Fruit fly (Drosophila melanogaster) whole organism: Measurements from ENCODE around the gene CG13607.

Experiments
- CG8478 ChIP-seq: fragments of >200 bp; optimal IDR thresholded peaks from 2 replicates; lab custom pipeline; 2018; ENCODE audit warnings: inconsistent platforms
- Dll ChIP-seq: fragments of >200 bp; optimal IDR thresholded peaks from 2 replicates; lab custom pipeline; 2017
- EcR ChIP-seq, 2 experiments: fragments of >200 bp; optimal IDR thresholded peaks; 2 replicates each; lab custom pipeline; 2017; ENCODE audit warnings: missing biosample characterization in 2 of 2, missing genetic modification characterization in 2 of 2, missing genetic modification reagents in 2 of 2
- pan ChIP-seq: fragments of >200 bp; optimal IDR thresholded peaks from 2 replicates; lab custom pipeline; 2017
- psq ChIP-seq: fragments of >200 bp; optimal IDR thresholded peaks from 2 replicates; lab custom pipeline; 2017
- usp ChIP-seq: fragments of >200 bp; optimal IDR thresholded peaks from 2 replicates; lab custom pipeline; 2017; ENCODE audit warnings: missing biosample characterization, missing genetic modification characterization, mixed read lengths

CG13607 gene

DNA sequence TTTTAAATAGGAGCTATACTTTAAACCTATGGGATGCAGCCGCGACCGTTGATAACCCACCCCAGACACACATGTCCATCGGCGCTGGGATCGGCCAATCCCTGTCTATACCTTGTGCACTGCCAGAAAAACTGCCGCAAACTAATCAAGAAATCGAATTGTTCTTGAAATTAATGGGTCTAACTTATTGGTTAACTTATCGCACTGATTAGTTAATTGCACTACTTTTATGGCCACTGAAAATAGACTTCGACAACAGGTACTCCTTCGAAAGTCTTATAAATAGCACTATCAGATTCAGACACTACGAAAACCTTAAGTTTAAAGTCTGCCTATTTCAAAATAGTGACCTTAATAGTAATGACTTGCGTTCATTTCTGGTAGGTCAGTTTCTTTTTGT, at the start of gene CG13607:
Gene CG13607 (minus strand): TSS at position 143 of the 400 bp plus-strand sequence.
- TF ChIP-seq Dll (lab: Kevin White, UChicago) (no peak), CG8478 (lab: Kevin White, UChicago) (no peak), pan (lab: Kevin White, UChicago) (no peak), EcR (GFP tag; optimal IDR thresholded peaks at IDR 0.05; lab: Kevin White, UChicago) (no peak), usp (GFP tag; lab: Kevin White, UChicago) (no peak), psq (lab: Kevin White, UChicago) (no peak)

DNA sequence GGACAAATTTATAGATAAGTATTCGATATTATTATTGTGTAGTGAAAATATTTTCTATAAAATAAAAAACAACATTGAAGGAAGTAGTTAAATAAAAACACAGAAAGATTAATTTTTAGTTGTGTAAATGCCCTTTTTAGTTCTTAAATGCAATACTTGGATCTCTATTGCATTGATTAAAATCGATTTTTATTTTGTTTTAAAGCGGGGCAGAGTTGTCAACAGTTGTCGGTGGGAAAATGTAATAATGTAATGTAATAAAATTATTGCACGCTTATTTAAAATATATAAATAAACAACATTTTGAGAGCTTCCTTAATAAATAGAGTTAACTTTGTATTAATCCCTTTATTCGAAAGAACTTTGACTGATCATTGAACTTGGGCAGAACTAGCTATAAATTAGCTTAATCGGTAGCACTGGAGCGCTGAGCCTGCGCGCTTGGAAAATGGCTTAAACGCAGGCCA, 47.5 kb upstream of the CG13607 start, which contains the start of gene Apc2:
Gene Apc2 (plus strand): TSS at position 411 of the 467 bp plus-strand sequence.
- TF ChIP-seq usp (GFP tag; lab: Kevin White, UChicago) (no peak), psq (lab: Kevin White, UChicago) (no peak), EcR (GFP tag; optimal IDR thresholded peaks at IDR 0.05; lab: Kevin White, UChicago) (no peak), pan (lab: Kevin White, UChicago) (no peak), CG8478 (lab: Kevin White, UChicago) (no peak), Dll (lab: Kevin White, UChicago) (no peak)

DNA sequence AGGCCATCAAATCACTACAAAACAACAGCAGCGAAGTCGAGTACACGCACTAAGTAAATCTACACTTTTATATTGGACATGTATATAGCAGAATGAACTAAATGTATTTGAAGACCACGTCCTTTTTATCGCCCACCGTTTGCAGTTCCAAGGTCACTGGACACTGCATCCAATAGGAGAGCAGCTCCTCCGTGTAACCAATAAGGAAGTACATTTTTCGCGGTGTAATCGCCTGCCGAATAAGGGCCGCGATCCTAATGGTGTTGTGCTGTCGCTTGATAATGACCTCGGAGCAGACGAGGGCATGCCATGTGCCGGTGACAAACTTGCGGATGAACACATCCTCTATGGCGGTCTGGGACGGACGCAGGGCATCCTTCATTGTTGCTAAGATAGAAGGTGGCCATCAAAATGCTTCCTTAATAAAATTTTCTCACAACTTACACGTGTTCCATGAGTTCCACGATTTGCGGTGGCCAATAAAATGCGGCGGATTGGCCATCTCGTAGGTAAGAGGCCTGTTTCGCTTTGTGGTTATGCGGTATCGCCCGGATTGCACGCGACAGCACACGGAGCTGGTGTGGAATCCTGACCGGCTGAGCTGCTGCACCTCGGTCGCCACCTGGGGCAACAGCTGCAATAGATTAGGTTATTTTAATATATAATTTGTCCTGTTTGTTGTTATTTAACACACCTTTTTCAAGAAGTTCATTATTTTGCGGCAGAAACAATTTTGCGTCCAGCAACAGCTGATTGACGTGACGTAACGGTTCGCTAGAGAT, 46.8 kb upstream of the CG13607 start, which contains the start of gene mRpS24:
Gene mRpS24 (minus strand): TSS at position 772 of the 782 bp plus-strand sequence.
- TF ChIP-seq EcR (GFP tag; optimal IDR thresholded peaks at IDR 0.05; lab: Kevin White, UChicago): no peak
- TF ChIP-seq usp (GFP tag; lab: Kevin White, UChicago): no peak
- no peak for TF ChIP-seq Dll (lab: Kevin White, UChicago)
- TF ChIP-seq pan (lab: Kevin White, UChicago): no peak
- TF ChIP-seq CG8478 (lab: Kevin White, UChicago): no peak
- no peak for TF ChIP-seq psq (lab: Kevin White, UChicago)

DNA sequence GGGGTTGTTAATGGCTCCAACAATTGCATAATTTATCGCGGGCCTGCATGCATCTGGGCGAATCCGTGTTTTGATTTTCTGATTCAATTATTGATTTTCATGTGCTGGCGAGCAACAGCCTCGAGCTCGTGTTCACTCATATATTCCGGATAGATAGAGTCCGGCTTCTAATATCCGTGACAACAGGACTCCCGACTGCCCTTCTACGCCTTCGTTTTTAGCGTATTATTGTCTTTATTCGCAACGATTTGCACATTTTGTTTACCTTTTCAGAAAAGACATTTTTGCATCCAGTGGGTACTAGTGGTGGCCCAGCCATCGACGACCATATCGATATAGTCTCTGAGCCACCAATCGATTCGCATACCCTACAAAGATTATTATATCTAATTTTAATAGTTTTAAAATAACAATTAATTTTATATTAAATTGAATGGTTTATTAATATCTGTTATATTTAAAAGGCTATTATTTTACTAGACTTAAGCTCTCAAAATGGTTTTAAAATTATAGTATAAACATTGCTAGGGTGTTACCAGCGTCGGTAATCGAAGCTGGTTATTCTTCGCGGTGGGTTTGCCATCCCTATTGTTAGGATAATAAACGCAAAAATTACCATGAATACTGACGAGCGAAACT, 45.2 kb upstream of the CG13607 start, which contains the start of the genes Myo95E and TBC1d7:
Gene Myo95E (minus strand): TSS at position 326 of the 639 bp plus-strand sequence.
Gene TBC1d7 (plus strand): TSS at position 555 of the 639 bp plus-strand sequence.
- peak; percentile 69 for TF ChIP-seq pan (lab: Kevin White, UChicago)
- no peak for TF ChIP-seq usp (GFP tag; lab: Kevin White, UChicago)

- no peak for TF ChIP-seq CG8478 (lab: Kevin White, UChicago)
- no peak for TF ChIP-seq Dll (lab: Kevin White, UChicago)
- TF ChIP-seq pan (lab: Kevin White, UChicago): no peak
- TF ChIP-seq usp (GFP tag; lab: Kevin White, UChicago): no peak
- no peak for TF ChIP-seq psq (lab: Kevin White, UChicago)
- no peak for TF ChIP-seq EcR (GFP tag; optimal IDR thresholded peaks at IDR 0.05; lab: Kevin White, UChicago)
Observed at dm6 chr3R:24151924-24152809, 36.0 kb upstream of the CG13607 start, which contains the start of the genes p38a and CG6178. Gene p38a, minus strand, starts transcription at chr3R:24152321. Gene CG6178, plus strand, starts transcription at chr3R:24152347.

- TF ChIP-seq Dll (lab: Kevin White, UChicago): no peak
Observed at dm6 chr3R:24150103-24150502, 34.0 kb upstream of the CG13607 start, which contains the start of gene p38c. Gene p38c, minus strand, starts transcription at chr3R:24150203.

- TF ChIP-seq EcR (GFP tag; optimal IDR thresholded peaks at IDR 0.05; lab: Kevin White, UChicago): no peak
- TF ChIP-seq Dll (lab: Kevin White, UChicago): no peak
- TF ChIP-seq pan (lab: Kevin White, UChicago): no peak
- TF ChIP-seq usp (GFP tag; lab: Kevin White, UChicago): no peak
- TF ChIP-seq psq (lab: Kevin White, UChicago): no peak
- no peak for TF ChIP-seq CG8478 (lab: Kevin White, UChicago)
Observed at dm6 chr3R:24148838-24149237, 32.7 kb upstream of the CG13607 start, which contains the start of gene Slimp. Gene Slimp, minus strand, starts transcription at chr3R:24148967.

dm6 chr3R:24144542-24144941, 28.4 kb upstream of the CG13607 start:
- TF ChIP-seq EcR (GFP tag; optimal IDR thresholded peaks at IDR 0.05; lab: Kevin White, UChicago): no peak
- TF ChIP-seq CG8478 (lab: Kevin White, UChicago): no peak
- TF ChIP-seq psq (lab: Kevin White, UChicago): no peak
- TF ChIP-seq usp (GFP tag; lab: Kevin White, UChicago): no peak
- TF ChIP-seq pan (lab: Kevin White, UChicago): no peak
- TF ChIP-seq Dll (lab: Kevin White, UChicago): no peak

DNA sequence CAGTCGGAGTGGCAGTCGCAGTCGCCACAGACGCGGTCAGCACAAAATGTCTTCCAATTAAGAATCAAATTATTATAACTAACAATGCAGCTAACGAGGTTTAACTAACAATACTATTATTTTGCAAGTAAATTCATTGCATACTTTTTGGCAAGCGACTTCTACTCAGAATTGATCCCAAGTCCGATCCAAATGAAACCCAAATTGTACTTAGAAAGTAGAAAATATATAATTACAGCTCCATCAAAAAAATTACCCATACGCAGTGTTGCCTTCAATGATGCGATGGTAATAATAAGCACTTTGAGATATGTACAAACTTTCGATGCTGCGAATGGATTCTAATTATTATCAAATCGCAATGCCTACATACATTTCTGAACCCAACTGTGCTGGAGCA, 27.7 kb upstream of the CG13607 start:
- no peak for TF ChIP-seq usp (GFP tag; lab: Kevin White, UChicago)
- TF ChIP-seq EcR (GFP tag; optimal IDR thresholded peaks at IDR 0.05; lab: Kevin White, UChicago): no peak
- TF ChIP-seq psq (lab: Kevin White, UChicago): no peak
- TF ChIP-seq Dll (lab: Kevin White, UChicago): no peak
- no peak for TF ChIP-seq CG8478 (lab: Kevin White, UChicago)
- TF ChIP-seq pan (lab: Kevin White, UChicago): no peak

dm6 chr3R:24143372-24143771, 27.2 kb upstream of the CG13607 start:
- TF ChIP-seq usp (GFP tag; lab: Kevin White, UChicago): no peak
- no peak for TF ChIP-seq EcR (GFP tag; optimal IDR thresholded peaks at IDR 0.05; lab: Kevin White, UChicago)
- no peak for TF ChIP-seq pan (lab: Kevin White, UChicago)
- peak; percentile 55 for TF ChIP-seq Dll (lab: Kevin White, UChicago)
